Fruit fly (Drosophila melanogaster): ENCODE results near the gene eIF5B.

- no peak for TF ChIP-seq Side (GFP tag; optimal IDR thresholded peaks at IDR 0.05)
- no peak for TF ChIP-seq Ets97D (GFP tag; optimal IDR thresholded peaks at IDR 0.05)
- TF ChIP-seq CG14667 (GFP tag; IDR thresholded peaks at IDR 0.05) = no peak
- TF ChIP-seq ranshi (GFP tag; IDR thresholded peaks at IDR 0.05) = no peak
- TF ChIP-seq CG11560 (tag; IDR thresholded peaks at IDR 0.05) = no peak
- no peak for TF ChIP-seq HLH4C (GFP tag; IDR thresholded peaks at IDR 0.05; ENCODE audit: partially characterized antibody)
- no peak for TF ChIP-seq mld (GFP tag; IDR thresholded peaks at IDR 0.05; ENCODE audit: partially characterized antibody)
- TF ChIP-seq phol (tag; optimal IDR thresholded peaks at IDR 0.05) = no peak
- no peak for TF ChIP-seq Gug (GFP tag; IDR thresholded peaks at IDR 0.05)
- TF ChIP-seq CG12769 (tag; optimal IDR thresholded peaks at IDR 0.05) = peak; percentile 87
- no peak for TF ChIP-seq HmgD (GFP tag; optimal IDR thresholded peaks at IDR 0.05)
These were observed 76.7 kb downstream of the eIF5B start for dm6 chr3L:3383965-3384595.
